Fruit fly (Drosophila melanogaster): ENCODE measurements around the gene CG14089.
A peak's percentile ranks its signal among the peaks of the same experiment; 100 is the strongest.

The CG14089 gene

dm6 chr3L:19233798-19234781, 46.5 kb downstream of the CG14089 start (continued):
- TF ChIP-seq ash1 (GFP tag; optimal IDR thresholded peaks at IDR 0.05) (no peak), CG9215 (GFP tag; IDR thresholded peaks at IDR 0.05) (no peak), ci (GFP tag; IDR thresholded peaks at IDR 0.05) (no peak), CG15479 (GFP tag; optimal IDR thresholded peaks at IDR 0.05) (no peak), CG12219 (GFP tag; optimal IDR thresholded peaks at IDR 0.05) (no peak), CG11560 (tag; IDR thresholded peaks at IDR 0.05) (no peak), CG15601 (tag; optimal IDR thresholded peaks at IDR 0.05) (no peak), HLH54F (GFP tag; optimal IDR thresholded peaks at IDR 0.05) (no peak), ranshi (GFP tag; IDR thresholded peaks at IDR 0.05) (0 out of 2 replicates have a peak, but pooled peaks have one; percentile 12), CG15073 (GFP tag; optimal IDR thresholded peaks at IDR 0.05) (no peak), CG10321 (GFP tag; IDR thresholded peaks at IDR 0.05) (no peak), CG13123 (GFP tag; optimal IDR thresholded peaks at IDR 0.05) (no peak), oc (tag; optimal IDR thresholded peaks at IDR 0.05) (no peak), CG1832 (GFP tag; optimal IDR thresholded peaks at IDR 0.05) (no peak), Stat92E (GFP tag; optimal IDR thresholded peaks at IDR 0.05) (no peak)

dm6 chr3L:19231608-19232007, 49.0 kb downstream of the CG14089 start:
- TF ChIP-seq tgo (GFP tag; IDR thresholded peaks at IDR 0.05) (no peak), Kr (GFP tag; optimal IDR thresholded peaks at IDR 0.05) (no peak), trem (tag; optimal IDR thresholded peaks at IDR 0.05) (no peak), CG8388 (GFP tag; optimal IDR thresholded peaks at IDR 0.05) (no peak), abd-A (tag; optimal IDR thresholded peaks at IDR 0.05) (peak; percentile 86), crol (GFP tag; IDR thresholded peaks at IDR 0.05) (peak; percentile 58), Mad (GFP tag; optimal IDR thresholded peaks at IDR 0.05) (no peak), bbx (GFP tag; IDR thresholded peaks at IDR 0.05; ENCODE audit: partially characterized antibody) (no peak), stc (GFP tag; IDR thresholded peaks at IDR 0.05) (no peak), lov (optimal IDR thresholded peaks at IDR 0.05) (no peak), lov (GFP tag; IDR thresholded peaks at IDR 0.05) (no peak), chm (GFP tag; IDR thresholded peaks at IDR 0.05) (0 out of 2 replicates have a peak, but pooled peaks have one; percentile 17), CG32772 (GFP tag; IDR thresholded peaks at IDR 0.05) (no peak), grau (tag; optimal IDR thresholded peaks at IDR 0.05) (no peak), toy (GFP tag; IDR thresholded peaks at IDR 0.05) (no peak)

- peak; percentile 99 for TF ChIP-seq nerfin-1 (tag; optimal IDR thresholded peaks at IDR 0.05)
- TF ChIP-seq sr (GFP tag; IDR thresholded peaks at IDR 0.05), result no peak
- TF ChIP-seq ERR (GFP tag; optimal IDR thresholded peaks at IDR 0.05), result no peak
- no peak for TF ChIP-seq disco-r (GFP tag; optimal IDR thresholded peaks at IDR 0.05)
- TF ChIP-seq Deaf1 (tag; optimal IDR thresholded peaks at IDR 0.05), result peak; percentile 30
- no peak for TF ChIP-seq Hr78 (GFP tag; optimal IDR thresholded peaks at IDR 0.05)
- TF ChIP-seq gt (GFP tag; IDR thresholded peaks at IDR 0.05), result no peak
- TF ChIP-seq CG17568 (GFP tag; optimal IDR thresholded peaks at IDR 0.05), result no peak
- TF ChIP-seq H2.0 (GFP tag; IDR thresholded peaks at IDR 0.05), result no peak
- no peak for TF ChIP-seq pb (GFP tag; optimal IDR thresholded peaks at IDR 0.05)
- TF ChIP-seq Drgx (GFP tag; IDR thresholded peaks at IDR 0.05), result no peak
- TF ChIP-seq Fer2 (tag; optimal IDR thresholded peaks at IDR 0.05), result no peak
- TF ChIP-seq Opbp (GFP tag; IDR thresholded peaks at IDR 0.05; ENCODE audit: partially characterized antibody), result no peak
- peak; percentile 18 for TF ChIP-seq D19A (tag; optimal IDR thresholded peaks at IDR 0.05)
- TF ChIP-seq CG16863 (GFP tag; optimal IDR thresholded peaks at IDR 0.05), result no peak
- TF ChIP-seq jigr1 (GFP tag; IDR thresholded peaks at IDR 0.05), result no peak
- no peak for TF ChIP-seq CG15696 (tag; optimal IDR thresholded peaks at IDR 0.05)
Observed at dm6 chr3L:19230801-19231547, 49.6 kb downstream of the CG14089 start.
